Worm (Caenorhabditis elegans): Measurements from ENCODE around the gene sta-2.

sta-2 gene

DNA sequence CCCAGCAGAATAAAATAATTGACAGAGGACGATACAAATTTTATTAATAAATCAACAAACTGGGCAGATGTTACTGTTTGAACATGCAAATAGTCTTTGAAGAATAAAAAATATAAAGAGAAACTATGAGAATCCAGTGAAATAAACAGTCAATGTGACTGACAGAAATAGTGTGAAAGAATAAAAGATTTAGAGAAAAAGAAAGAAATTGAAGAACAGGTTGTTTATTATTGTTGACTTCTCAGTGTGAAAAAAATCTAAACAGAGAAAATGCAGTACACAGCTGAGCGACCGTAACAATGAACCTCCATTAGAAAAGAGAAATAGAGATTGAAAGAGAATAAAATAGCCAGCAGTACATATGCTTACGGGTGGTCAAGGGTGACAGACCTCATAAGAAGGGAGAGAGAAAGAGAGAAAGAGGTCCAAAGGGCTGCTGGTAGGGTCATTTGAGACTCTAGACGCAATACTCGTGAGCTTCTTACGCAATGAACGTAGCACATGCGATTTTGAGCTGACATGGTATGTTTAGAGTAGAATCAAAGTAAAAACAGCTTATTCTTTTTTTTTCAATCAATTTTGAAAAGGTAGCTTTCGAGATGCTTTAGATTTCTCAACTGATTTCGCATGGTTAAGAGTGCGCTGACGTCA, 16.9 kb upstream of the sta-2 start, which contains the start of gene slcr-46.3 (continued):
- no peak for TF ChIP-seq sox-4 (tag; optimal IDR thresholded peaks at IDR 0.05)
- TF ChIP-seq zip-4 (GFP tag; optimal IDR thresholded peaks at IDR 0.05), result no peak
- TF ChIP-seq ztf-4 (tag; optimal IDR thresholded peaks at IDR 0.05), result no peak
- TF ChIP-seq nhr-11 (tag; optimal IDR thresholded peaks at IDR 0.05), result no peak
- TF ChIP-seq ces-1 (GFP tag; optimal IDR thresholded peaks at IDR 0.05), result no peak
- TF ChIP-seq isw-1 (GFP tag; IDR thresholded peaks at IDR 0.05), result no peak
- TF ChIP-seq aha-1 (tag; optimal IDR thresholded peaks at IDR 0.05), result no peak
- TF ChIP-seq hlh-17 (GFP tag; optimal IDR thresholded peaks at IDR 0.05; ENCODE audit: borderline replicate concordance), result no peak
- TF ChIP-seq mab-9 (GFP tag; IDR thresholded peaks at IDR 0.05), result no peak

DNA sequence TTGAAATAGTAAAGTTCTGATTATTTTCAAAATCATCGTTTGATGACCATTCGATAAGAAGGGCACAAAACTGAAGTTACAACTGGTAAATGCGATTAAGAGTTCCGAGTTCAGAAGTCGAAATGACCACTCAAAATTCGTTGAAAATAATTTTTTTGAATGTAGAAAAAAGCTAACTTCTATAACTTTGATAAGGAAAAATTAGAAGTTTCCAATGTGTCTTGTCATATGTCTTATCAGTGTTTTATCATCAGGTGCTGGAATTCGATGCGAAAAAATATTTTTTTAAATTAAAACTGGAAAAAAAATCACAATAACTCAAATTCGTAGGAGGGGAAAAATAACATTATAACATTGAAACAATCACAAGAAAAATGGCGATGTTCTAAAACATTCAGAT, 15.3 kb upstream of the sta-2 start:
- no peak for TF ChIP-seq efl-3 (GFP tag; optimal IDR thresholded peaks at IDR 0.05)
- TF ChIP-seq ztf-4 (tag; optimal IDR thresholded peaks at IDR 0.05), result no peak
- no peak for TF ChIP-seq xbp-1 (tag; optimal IDR thresholded peaks at IDR 0.05)
- peak in 1 of 2 experiments; percentile 8 for TF ChIP-seq lin-35 (GFP tag; optimal IDR thresholded peaks at IDR 0.05)
- peak; percentile 21 for TF ChIP-seq elt-2 (tag; optimal IDR thresholded peaks at IDR 0.05)
- TF ChIP-seq skn-1 (tag; optimal IDR thresholded peaks at IDR 0.05), result no peak

ce11 chrV:9729462-9730162, 11.4 kb upstream of the sta-2 start, which contains the start of the genes aagr-3 and drap-1:
Gene aagr-3 (minus strand): TSS chrV:9729512.
Gene drap-1 (plus strand): TSS chrV:9730106.
- TF ChIP-seq nhr-28 (tag; optimal IDR thresholded peaks at IDR 0.05), result no peak
- TF ChIP-seq dsc-1 (tag; optimal IDR thresholded peaks at IDR 0.05), result no peak
- TF ChIP-seq fkh-10 (GFP tag; optimal IDR thresholded peaks at IDR 0.05), result no peak
- TF ChIP-seq ceh-63 (GFP tag; optimal IDR thresholded peaks at IDR 0.05), result no peak
- peak; percentile 99 for TF ChIP-seq xbp-1 (tag; optimal IDR thresholded peaks at IDR 0.05)
- TF ChIP-seq unc-86 (tag; optimal IDR thresholded peaks at IDR 0.05), result no peak
- TF ChIP-seq lir-3 (tag; optimal IDR thresholded peaks at IDR 0.05; ENCODE audit: poor library complexity), result no peak
- peak; percentile 52 to 84 (median 75) for TF ChIP-seq dpl-1 (GFP tag; optimal IDR thresholded peaks at IDR 0.05)
- TF ChIP-seq sup-37 (GFP tag; optimal IDR thresholded peaks at IDR 0.05), result no peak
- TF ChIP-seq egl-27 (tag; optimal IDR thresholded peaks at IDR 0.05), result no peak
- TF ChIP-seq skn-1 (tag; optimal IDR thresholded peaks at IDR 0.05), result peak; percentile 12
- peak; percentile 79 to 89 for TF ChIP-seq lin-35 (GFP tag; optimal IDR thresholded peaks at IDR 0.05)
- no peak for TF ChIP-seq egl-13 (tag; optimal IDR thresholded peaks at IDR 0.05)
- peak; percentile 50 for TF ChIP-seq nhr-90 (tag; optimal IDR thresholded peaks at IDR 0.05; ENCODE audit: poor library complexity)
- TF ChIP-seq hlh-17 (GFP tag; optimal IDR thresholded peaks at IDR 0.05; ENCODE audit: borderline replicate concordance), result no peak
- peak; percentile 51 to 88 for TF ChIP-seq lsy-2 (tag; optimal IDR thresholded peaks at IDR 0.05)
- no peak for TF ChIP-seq ets-5 (GFP tag; IDR thresholded peaks at IDR 0.05)
- peak; percentile 36 for TF ChIP-seq fos-1 (tag; optimal IDR thresholded peaks at IDR 0.05)
- no peak for TF ChIP-seq pag-3 (tag; optimal IDR thresholded peaks at IDR 0.05; ENCODE audit: borderline replicate concordance, insufficient read depth)
- no peak for TF ChIP-seq fkh-8 (tag; optimal IDR thresholded peaks at IDR 0.05)
- TF ChIP-seq elt-2 (tag; optimal IDR thresholded peaks at IDR 0.05), result peak; percentile 11
- no peak for TF ChIP-seq irx-1 (tag; optimal IDR thresholded peaks at IDR 0.05)
- no peak for TF ChIP-seq F16B12.6 (tag; optimal IDR thresholded peaks at IDR 0.05)
- no peak for TF ChIP-seq tbx-2 (tag; optimal IDR thresholded peaks at IDR 0.05)
- no peak for TF ChIP-seq ceh-88 (GFP tag; IDR thresholded peaks at IDR 0.05)
- TF ChIP-seq nhr-71 (tag; optimal IDR thresholded peaks at IDR 0.05), result peak; percentile 63
- peak; percentile 12 for TF ChIP-seq rnt-1 (tag; optimal IDR thresholded peaks at IDR 0.05)
- peak in 1 of 2 experiments; percentile 42 for TF ChIP-seq mdl-1 (tag; optimal IDR thresholded peaks at IDR 0.05)
- no peak for TF ChIP-seq nhr-84 (tag; optimal IDR thresholded peaks at IDR 0.05)
- TF ChIP-seq mep-1 (tag; optimal IDR thresholded peaks at IDR 0.05), result peak; percentile 54
- TF ChIP-seq sox-4 (tag; optimal IDR thresholded peaks at IDR 0.05), result no peak
- no peak for TF ChIP-seq sptf-1 (tag; optimal IDR thresholded peaks at IDR 0.05)
- no peak for TF ChIP-seq C04F5.9 (tag; optimal IDR thresholded peaks at IDR 0.05)
- TF ChIP-seq hpl-2 (GFP tag; optimal IDR thresholded peaks at IDR 0.05), result no peak
- no peak for TF ChIP-seq ztf-11 (tag; optimal IDR thresholded peaks at IDR 0.05)
- no peak for TF ChIP-seq fkh-4 (tag; optimal IDR thresholded peaks at IDR 0.05; ENCODE audit: borderline replicate concordance)
- no peak for TF ChIP-seq isw-1 (GFP tag; IDR thresholded peaks at IDR 0.05)
- TF ChIP-seq grh-1 (GFP tag; IDR thresholded peaks at IDR 0.05), result no peak

All from whole organism, L1 larva.